Worm (Caenorhabditis elegans) whole organism, late embryonic: ENCODE measurements around the gene spds-1.

Experiments
- ceh-34 ChIP-seq: sonication (generic microtip); optimal IDR thresholded peaks from 2 replicates; lab custom pipeline; 2016; ENCODE audit warnings: mild to moderate bottlenecking, missing genetic modification characterization, missing compliant biosample characterization
- ceh-9 ChIP-seq: sonication (generic microtip); optimal IDR thresholded peaks from 2 replicates; lab custom pipeline; 2016; ENCODE audit warnings: mild to moderate bottlenecking, missing genetic modification characterization, inconsistent platforms, missing compliant biosample characterization
- ets-4 ChIP-seq: sonication (generic microtip); optimal IDR thresholded peaks from 2 replicates; lab custom pipeline; 2016; ENCODE audit warnings: missing genetic modification characterization, missing compliant biosample characterization
- hlh-30 ChIP-seq: sonication (generic microtip); optimal IDR thresholded peaks from 2 replicates; lab custom pipeline; 2017; ENCODE audit warnings: antibody characterized with exemption, missing genetic modification characterization, missing compliant biosample characterization; ENCODE audit not compliant: insufficient read depth
- unc-3 ChIP-seq, 2 experiments: fragments of 200-800 bp in 1 of 2; sonication (Bioruptor generic) in 1 of 2; sonication (generic microtip) in 1 of 2; conservative IDR thresholded peaks in 1 of 2; optimal IDR thresholded peaks in 1 of 2; 2 replicates each; pipeline versions ENCODE4 v1.3.6 to Lab custom; 2016 to 2022; ENCODE audit warnings: missing compliant biosample characterization in 2 of 2, missing genetic modification characterization in 2 of 2, missing genetic modification reagents in 1 of 2

DNA sequence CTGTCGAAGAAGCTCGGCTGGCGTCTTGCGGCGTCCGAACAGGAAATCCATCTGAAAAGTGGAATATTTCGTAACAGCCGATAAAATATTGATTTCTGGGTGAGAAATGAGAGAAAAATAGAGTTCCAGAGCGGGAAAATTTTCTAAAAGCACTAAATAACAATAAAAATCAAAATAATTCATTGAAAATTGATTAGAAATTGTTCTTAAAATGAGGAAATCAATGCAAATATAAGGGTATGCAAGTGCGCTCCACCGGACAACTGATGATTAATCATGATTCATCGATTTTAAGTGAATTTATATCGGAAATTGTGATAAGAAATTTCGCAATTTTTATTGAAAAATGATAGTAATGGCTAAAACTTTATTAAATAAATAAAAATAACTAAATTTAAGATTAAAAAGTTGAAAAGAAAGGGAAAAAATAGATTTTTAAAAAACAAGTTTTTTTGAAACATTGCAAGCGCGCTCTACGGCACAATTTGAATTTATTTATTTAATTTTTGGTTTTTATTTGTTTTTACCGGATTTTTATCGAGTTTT, 38.5 kb upstream of the spds-1 start, which contains the start of the genes vps-2 and tiar-2:
- TF ChIP-seq unc-3 (GFP tag; conservative IDR thresholded peaks at IDR 0.05; lab: Robert Waterston, UW) = no peak
- no peak for TF ChIP-seq unc-3 (tag; optimal IDR thresholded peaks at IDR 0.05; lab: Kevin White, UChicago)
- TF ChIP-seq ceh-9 = no peak
- no peak for TF ChIP-seq ets-4 (tag; lab: Kevin White, UChicago)
- no peak for TF ChIP-seq hlh-30 (tag; lab: Kevin White, UChicago)
- no peak for TF ChIP-seq ceh-34 (tag; lab: Kevin White, UChicago)
